Worm (Caenorhabditis elegans): ENCODE measurements around the gene K10G4.10.

ce11 chrV:17317786-17318185, 44.4 kb downstream of the K10G4.10 start, which contains the start of gene srz-58:
- no peak for TF ChIP-seq ceh-39 (tag; optimal IDR thresholded peaks at IDR 0.05)
- TF ChIP-seq elt-3 (tag; optimal IDR thresholded peaks at IDR 0.05): no peak
- TF ChIP-seq nhr-76 (tag; optimal IDR thresholded peaks at IDR 0.05): no peak
- no peak for TF ChIP-seq pha-4 (tag; optimal IDR thresholded peaks at IDR 0.05)
- no peak for TF ChIP-seq nhr-237 (tag; optimal IDR thresholded peaks at IDR 0.05)
